Fruit fly (Drosophila melanogaster): ENCODE results near the gene Prps.

Gene Prps

dm6 chr3L:9744060-9744549 lies 47.6 kb upstream of the Prps start (continued):
- TF ChIP-seq CG9727 (GFP tag; optimal IDR thresholded peaks at IDR 0.05), result peak; percentile 81
- peak; percentile 90 for TF ChIP-seq CG34422 (GFP tag; IDR thresholded peaks at IDR 0.05)
- peak; percentile 38 for TF ChIP-seq pho (GFP tag; optimal IDR thresholded peaks at IDR 0.05)
- 0 out of 2 replicates have a peak, but pooled peaks have one; percentile 50 for TF ChIP-seq dimm (GFP tag; IDR thresholded peaks at IDR 0.05)
- TF ChIP-seq Hand (GFP tag; optimal IDR thresholded peaks at IDR 0.05), result peak; percentile 42
- TF ChIP-seq CG10565 (GFP tag; optimal IDR thresholded peaks at IDR 0.05), result peak; percentile 71
- peak in 1 of 2 experiments; percentile 79 for TF ChIP-seq Hr78 (GFP tag; optimal IDR thresholded peaks at IDR 0.05)
- peak; percentile 93 for TF ChIP-seq BtbVII (GFP tag; optimal IDR thresholded peaks at IDR 0.05)
- TF ChIP-seq kni (GFP tag; optimal IDR thresholded peaks at IDR 0.05), result peak; percentile 84
- no peak for TF ChIP-seq CG13287 (GFP tag; IDR thresholded peaks at IDR 0.05; ENCODE audit: partially characterized antibody)
- TF ChIP-seq HLH54F (GFP tag; optimal IDR thresholded peaks at IDR 0.05), result peak; percentile 36
- TF ChIP-seq CG5245 (GFP tag; optimal IDR thresholded peaks at IDR 0.05), result peak; percentile 89
- peak; percentile 91 for TF ChIP-seq NK7.1 (GFP tag; optimal IDR thresholded peaks at IDR 0.05)
- peak; percentile 30 for TF ChIP-seq nerfin-1 (tag; optimal IDR thresholded peaks at IDR 0.05)
- TF ChIP-seq ATbp (GFP tag; optimal IDR thresholded peaks at IDR 0.05), result peak; percentile 85
- peak; percentile 77 for TF ChIP-seq dmrt11E (tag; optimal IDR thresholded peaks at IDR 0.05)
- TF ChIP-seq CG13624 (GFP tag; optimal IDR thresholded peaks at IDR 0.05), result peak; percentile 72
- peak; percentile 92 for TF ChIP-seq E2f1 (GFP tag; IDR thresholded peaks at IDR 0.05)
- TF ChIP-seq CG15514 (GFP tag; optimal IDR thresholded peaks at IDR 0.05), result peak; percentile 74
- TF ChIP-seq CG30020 (tag; optimal IDR thresholded peaks at IDR 0.05), result peak; percentile 46
- TF ChIP-seq CG3838 (GFP tag; optimal IDR thresholded peaks at IDR 0.05), result no peak
- TF ChIP-seq bsh (GFP tag; optimal IDR thresholded peaks at IDR 0.05), result peak; percentile 74 to 83
- peak; percentile 36; the same call in 1 of the 3 replicates for TF ChIP-seq CG2889 (GFP tag; IDR thresholded peaks at IDR 0.05)
- TF ChIP-seq CG1529 (GFP tag; optimal IDR thresholded peaks at IDR 0.05), result peak; percentile 76
- peak; percentile 93 for TF ChIP-seq CG8924 (tag; optimal IDR thresholded peaks at IDR 0.05)
- peak; percentile 41 for TF ChIP-seq Ravus (GFP tag; IDR thresholded peaks at IDR 0.05)
- TF ChIP-seq CG34376 (GFP tag; optimal IDR thresholded peaks at IDR 0.05), result peak; percentile 61
- TF ChIP-seq row (GFP tag; IDR thresholded peaks at IDR 0.05), result peak; percentile 84
- peak; percentile 80 for TF ChIP-seq gcm (GFP tag; optimal IDR thresholded peaks at IDR 0.05)
- TF ChIP-seq Stat92E (GFP tag; optimal IDR thresholded peaks at IDR 0.05), result no peak
- TF ChIP-seq CG9876 (GFP tag; optimal IDR thresholded peaks at IDR 0.05), result peak; percentile 22
- TF ChIP-seq wdn (GFP tag; IDR thresholded peaks at IDR 0.05), result peak; percentile 63
- no peak for TF ChIP-seq inv (GFP tag; IDR thresholded peaks at IDR 0.05; ENCODE audit: partially characterized antibody)
- TF ChIP-seq E2f2 (GFP tag; IDR thresholded peaks at IDR 0.05), result peak; percentile 68
- TF ChIP-seq HmgD (GFP tag; optimal IDR thresholded peaks at IDR 0.05), result no peak
- TF ChIP-seq chinmo (GFP tag; IDR thresholded peaks at IDR 0.05; ENCODE audit: partially characterized antibody), result no peak
- peak; percentile 80 for TF ChIP-seq Hmr (GFP tag; optimal IDR thresholded peaks at IDR 0.05)
- peak; percentile 54 for TF ChIP-seq CG8281 (tag; optimal IDR thresholded peaks at IDR 0.05)
- peak; percentile 80 for TF ChIP-seq az2 (GFP tag; optimal IDR thresholded peaks at IDR 0.05)
- peak; percentile 36 for TF ChIP-seq jing (GFP tag; optimal IDR thresholded peaks at IDR 0.05)
- TF ChIP-seq mirr (GFP tag; optimal IDR thresholded peaks at IDR 0.05), result no peak
- peak; percentile 45 for TF ChIP-seq stwl (tag; optimal IDR thresholded peaks at IDR 0.05)
- no peak for TF ChIP-seq ERR (GFP tag; optimal IDR thresholded peaks at IDR 0.05)
- TF ChIP-seq Doc2 (GFP tag; IDR thresholded peaks at IDR 0.05), result peak; percentile 11; the same call in 1 of the 2 replicates
- TF ChIP-seq fd96Cb (tag; optimal IDR thresholded peaks at IDR 0.05), result peak; percentile 95
- TF ChIP-seq pum (GFP tag; optimal IDR thresholded peaks at IDR 0.05), result peak; percentile 85
- peak; percentile 60 to 87 for TF ChIP-seq Hr51 (GFP tag; optimal IDR thresholded peaks at IDR 0.05)
- TF ChIP-seq CG4360 (GFP tag; IDR thresholded peaks at IDR 0.05), result peak; percentile 47; the same call in 1 of the 2 replicates
- peak; percentile 58 for TF ChIP-seq Sry-β (GFP tag; optimal IDR thresholded peaks at IDR 0.05)

All from whole organism, embryonic.